Worm (Caenorhabditis elegans) whole organism, L1 larva: ENCODE measurements around the gene K09C4.2.

Experiments used
- F16B12.6 ChIP-seq: fragments of 150-350 bp; optimal IDR thresholded peaks from 2 replicates; lab custom pipeline; 2014; ENCODE audit warnings: missing biosample characterization, missing genetic modification characterization
- Y116A8C.19 ChIP-seq: sonication (generic microtip); optimal IDR thresholded peaks from 2 replicates; lab custom pipeline; 2016; ENCODE audit warnings: missing compliant biosample characterization, missing genetic modification characterization, borderline replicate concordance
- alr-1 ChIP-seq: fragments of 200-800 bp; sonication (Bioruptor generic); optimal IDR thresholded peaks from 2 replicates; lab custom pipeline; 2018; ENCODE audit warnings: borderline replicate concordance, mild to moderate bottlenecking, missing genetic modification characterization, missing compliant biosample characterization
- aly-2 ChIP-seq: fragments of 150-350 bp; optimal IDR thresholded peaks from 2 replicates; lab custom pipeline; 2014; ENCODE audit warnings: missing biosample characterization, missing genetic modification characterization
- blmp-1 ChIP-seq: fragments of 150-350 bp; optimal IDR thresholded peaks from 2 replicates; lab custom pipeline; 2014; ENCODE audit warnings: missing biosample characterization, missing genetic modification characterization
- ceh-63 ChIP-seq: fragments of 200-800 bp; sonication (Bioruptor generic); optimal IDR thresholded peaks from 2 replicates; lab custom pipeline; 2018; ENCODE audit warnings: mild to moderate bottlenecking, missing genetic modification characterization, missing compliant biosample characterization
- ceh-8 ChIP-seq: fragments of 200-800 bp; sonication (Bioruptor generic); optimal IDR thresholded peaks from 2 replicates; lab custom pipeline; 2018; ENCODE audit warnings: mild to moderate bottlenecking, missing genetic modification characterization, moderate library complexity, missing compliant biosample characterization
- dpl-1 ChIP-seq, 3 experiments: fragments of 150-350 bp in 2 of 3; sonication (generic microtip) in 1 of 3; optimal IDR thresholded peaks; 2 replicates each; lab custom pipeline; 2014 to 2017; ENCODE audit warnings: missing biosample characterization in 3 of 3, missing genetic modification characterization in 3 of 3, missing genetic modification reagents in 3 of 3
- dsc-1 ChIP-seq: sonication (generic microtip); optimal IDR thresholded peaks from 2 replicates; lab custom pipeline; 2016; ENCODE audit warnings: mild to moderate bottlenecking, missing genetic modification characterization, missing compliant biosample characterization
- egl-13 ChIP-seq: sonication (generic microtip); optimal IDR thresholded peaks from 2 replicates; lab custom pipeline; 2016; ENCODE audit warnings: missing genotype, missing genetic modification reagents, missing genetic modification characterization, missing compliant biosample characterization
- egl-27 ChIP-seq, 2 experiments: fragments of 150-350 bp in 1 of 2; sonication (generic microtip); optimal IDR thresholded peaks; 3 replicates each; lab custom pipeline; 2017 to 2018; ENCODE audit warnings: missing biosample characterization in 2 of 2, missing genetic modification characterization in 2 of 2, missing genetic modification reagents in 2 of 2
- elt-2 ChIP-seq: sonication (generic microtip); optimal IDR thresholded peaks from 2 replicates; lab custom pipeline; 2016; ENCODE audit warnings: missing genetic modification characterization, mild to moderate bottlenecking, inconsistent platforms, missing compliant biosample characterization, missing genetic modification reagents
- ets-5 ChIP-seq: fragments of 200-800 bp; sonication (Bioruptor generic); IDR thresholded peaks from 2 replicates; pipeline ENCODE4 v1.3.6; 2022; ENCODE audit warnings: missing genetic modification characterization, missing compliant biosample characterization
- fkh-4 ChIP-seq: sonication (generic microtip); optimal IDR thresholded peaks from 2 replicates; lab custom pipeline; 2016; ENCODE audit warnings: missing compliant biosample characterization, missing genetic modification characterization, borderline replicate concordance
- fos-1 ChIP-seq: fragments of 150-350 bp; optimal IDR thresholded peaks from 2 replicates; lab custom pipeline; 2014; ENCODE audit warnings: missing biosample characterization, missing genetic modification characterization
- grh-1 ChIP-seq: fragments of 200-800 bp; sonication (Bioruptor generic); IDR thresholded peaks from 2 replicates; pipeline ENCODE4 v1.3.6; 2022; ENCODE audit warnings: missing genetic modification reagents, missing genetic modification characterization, missing compliant biosample characterization
- irx-1 ChIP-seq: sonication (generic microtip); optimal IDR thresholded peaks from 2 replicates; lab custom pipeline; 2016; ENCODE audit warnings: missing genetic modification characterization, missing compliant biosample characterization
- isw-1 ChIP-seq: fragments of 200-800 bp; sonication (Bioruptor generic); IDR thresholded peaks from 2 replicates; pipeline ENCODE4 v1.3.6; 2022; ENCODE audit warnings: missing genetic modification characterization, missing compliant biosample characterization
- jun-1 ChIP-seq: fragments of 150-350 bp; optimal IDR thresholded peaks from 2 replicates; lab custom pipeline; 2014; ENCODE audit warnings: missing biosample characterization, missing genetic modification reagents, missing genetic modification characterization
- lin-13 ChIP-seq: fragments of 150-350 bp; optimal IDR thresholded peaks from 2 replicates; lab custom pipeline; 2014; ENCODE audit warnings: missing biosample characterization, missing genetic modification reagents, missing genetic modification characterization
- lin-14 ChIP-seq: fragments of 200-800 bp; sonication (Bioruptor generic); optimal IDR thresholded peaks from 2 replicates; lab custom pipeline; 2018; ENCODE audit warnings: mild to moderate bottlenecking, missing genetic modification characterization, moderate library complexity, missing compliant biosample characterization
- lin-15B ChIP-seq: fragments of 150-350 bp; sonication (generic microtip); optimal IDR thresholded peaks from 3 replicates; lab custom pipeline; 2014; ENCODE audit warnings: missing biosample characterization, missing genetic modification characterization
- lin-35 ChIP-seq, 2 experiments: fragments of 150-350 bp; optimal IDR thresholded peaks; 2 replicates each; lab custom pipeline; 2014; ENCODE audit warnings: missing biosample characterization in 2 of 2, missing genetic modification characterization in 2 of 2, missing genetic modification reagents in 2 of 2
- lir-3 ChIP-seq: sonication (generic microtip); optimal IDR thresholded peaks from 2 replicates; lab custom pipeline; 2016; ENCODE audit warnings: mild to moderate bottlenecking, missing genetic modification characterization, moderate library complexity, missing compliant biosample characterization; ENCODE audit not compliant: poor library complexity
- lsy-2 ChIP-seq, 2 experiments: fragments of 150-350 bp; optimal IDR thresholded peaks; 2 replicates each; lab custom pipeline; 2014; ENCODE audit warnings: missing biosample characterization in 2 of 2, missing genetic modification characterization in 2 of 2
- mab-9 ChIP-seq: fragments of 200-800 bp; sonication (Bioruptor generic); IDR thresholded peaks from 2 replicates; pipeline ENCODE4 v1.3.6; 2022; ENCODE audit warnings: missing genetic modification reagents, missing genetic modification characterization, missing compliant biosample characterization
- mdl-1 ChIP-seq, 2 experiments: fragments of 150-350 bp; optimal IDR thresholded peaks; 2 replicates each; lab custom pipeline; 2014 to 2017; ENCODE audit warnings: missing biosample characterization in 2 of 2, missing genetic modification characterization in 2 of 2, inconsistent platforms in 1 of 2
- nhr-12 ChIP-seq: sonication (generic microtip); optimal IDR thresholded peaks from 2 replicates; lab custom pipeline; 2017; ENCODE audit warnings: missing biosample characterization, missing genetic modification characterization
- nhr-19 ChIP-seq: fragments of 200-800 bp; sonication (Bioruptor generic); conservative IDR thresholded peaks from 2 replicates; pipeline ENCODE4 v1.3.6; 2022; ENCODE audit warnings: missing genetic modification characterization, missing compliant biosample characterization
- nhr-20 ChIP-seq: sonication (generic microtip); optimal IDR thresholded peaks from 2 replicates; lab custom pipeline; 2016; ENCODE audit warnings: mild to moderate bottlenecking, missing genetic modification characterization, missing compliant biosample characterization
- nhr-28 ChIP-seq: fragments of 150-350 bp; optimal IDR thresholded peaks from 2 replicates; lab custom pipeline; 2014; ENCODE audit warnings: missing biosample characterization, missing genetic modification characterization
- nhr-47 ChIP-seq: sonication (generic microtip); optimal IDR thresholded peaks from 2 replicates; lab custom pipeline; 2016; ENCODE audit warnings: mild to moderate bottlenecking, missing genetic modification characterization, moderate library complexity, missing compliant biosample characterization
- nhr-77 ChIP-seq: fragments of 150-350 bp; optimal IDR thresholded peaks from 2 replicates; lab custom pipeline; 2014; ENCODE audit warnings: missing biosample characterization, missing genetic modification characterization
- nhr-84 ChIP-seq: sonication (generic microtip); optimal IDR thresholded peaks from 2 replicates; lab custom pipeline; 2017; ENCODE audit warnings: missing biosample characterization, missing genetic modification characterization
- nhr-85 ChIP-seq: sonication (generic microtip); peaks from one replicate; lab custom pipeline; 2016; ENCODE audit warnings: missing genetic modification characterization, inconsistent platforms, missing compliant biosample characterization
- pag-3 ChIP-seq: sonication (generic microtip); optimal IDR thresholded peaks from 2 replicates; lab custom pipeline; 2017; ENCODE audit warnings: missing genetic modification characterization, mild to moderate bottlenecking, missing compliant biosample characterization, antibody characterized with exemption, borderline replicate concordance; ENCODE audit not compliant: insufficient read depth
- pax-3 ChIP-seq: fragments of 200-800 bp; sonication (Bioruptor generic); optimal IDR thresholded peaks from 2 replicates; lab custom pipeline; 2018; ENCODE audit warnings: mild to moderate bottlenecking, missing genetic modification characterization, moderate library complexity, missing compliant biosample characterization
- snpc-4 ChIP-seq: fragments of 150-350 bp; optimal IDR thresholded peaks from 2 replicates; lab custom pipeline; 2014; ENCODE audit warnings: missing biosample characterization, missing genetic modification characterization
- snu-23 ChIP-seq: sonication (generic microtip); optimal IDR thresholded peaks from 2 replicates; lab custom pipeline; 2016; ENCODE audit warnings: missing genetic modification characterization, missing compliant biosample characterization
- sox-4 ChIP-seq: sonication (generic microtip); optimal IDR thresholded peaks from 2 replicates; lab custom pipeline; 2016; ENCODE audit warnings: missing genetic modification characterization, missing compliant biosample characterization
- tbx-2 ChIP-seq: sonication (generic microtip); optimal IDR thresholded peaks from 2 replicates; lab custom pipeline; 2016; ENCODE audit warnings: missing genetic modification characterization, missing compliant biosample characterization
- unc-98 ChIP-seq: fragments of 200-800 bp; sonication (Bioruptor generic); IDR thresholded peaks from 2 replicates; pipeline ENCODE4 v1.3.6; 2022; ENCODE audit warnings: missing genetic modification characterization, missing compliant biosample characterization
- vab-15 ChIP-seq: sonication (generic microtip); optimal IDR thresholded peaks from 2 replicates; lab custom pipeline; 2017; ENCODE audit warnings: missing genotype, mild to moderate bottlenecking, missing genetic modification characterization, missing compliant biosample characterization
- xbp-1 ChIP-seq: sonication (generic microtip); optimal IDR thresholded peaks from 2 replicates; lab custom pipeline; 2016; ENCODE audit warnings: missing genetic modification characterization, missing compliant biosample characterization
- zag-1 ChIP-seq: fragments of 150-350 bp; optimal IDR thresholded peaks from 2 replicates; lab custom pipeline; 2014; ENCODE audit warnings: missing biosample characterization, missing genetic modification characterization
- ztf-11 ChIP-seq, 2 experiments: sonication (generic microtip); optimal IDR thresholded peaks; 2 replicates each; lab custom pipeline; 2016 to 2017; ENCODE audit warnings: missing genetic modification characterization in 2 of 2, missing biosample characterization in 1 of 2, missing compliant biosample characterization in 1 of 2

K09C4.2 gene

DNA sequence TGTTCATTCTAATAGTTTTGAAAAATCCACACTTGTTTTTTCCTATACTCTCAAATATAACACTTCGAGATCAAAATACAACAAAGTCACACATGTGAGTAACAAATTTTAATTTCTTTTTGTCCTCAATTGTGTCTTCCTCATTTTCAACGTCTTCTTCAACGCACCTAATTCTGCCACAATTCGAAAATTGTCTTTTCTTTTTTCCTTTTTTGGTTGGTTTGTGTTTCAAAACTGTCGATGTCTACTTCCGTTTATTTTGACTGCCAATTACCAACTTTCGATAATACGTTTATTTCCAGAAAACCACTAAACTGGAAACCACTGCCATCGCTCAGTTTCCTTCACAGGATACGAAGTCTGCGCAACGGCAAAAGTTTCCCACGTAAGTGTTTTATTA is 36.5 kb downstream of the K09C4.2 start, which contains the start of gene F11D5.1:
F11D5.1 (plus strand) TSS at position 301 of the 400 bp plus-strand sequence.
- no peak for TF ChIP-seq dsc-1 (tag; lab: Kevin White, UChicago)
- no peak for TF ChIP-seq irx-1 (tag; lab: Kevin White, UChicago)
- no peak for TF ChIP-seq ets-5 (GFP tag; lab: Robert Waterston, UW)
- no peak for TF ChIP-seq zag-1 (tag; lab: Kevin White, UChicago)
- TF ChIP-seq mab-9 (GFP tag; lab: Robert Waterston, UW), result no peak
- no peak for TF ChIP-seq lin-15B (tag; lab: Kevin White, UChicago)
- no peak for TF ChIP-seq fkh-4 (tag; lab: Kevin White, UChicago)
- TF ChIP-seq nhr-12 (tag; lab: Kevin White, UChicago), result no peak
- no peak for TF ChIP-seq pag-3 (tag; lab: Kevin White, UChicago)
- TF ChIP-seq lin-14 (GFP tag; lab: Kevin White, UChicago), result no peak
- TF ChIP-seq nhr-47 (tag; lab: Kevin White, UChicago), result no peak
- no peak for TF ChIP-seq unc-98 (GFP tag; lab: Robert Waterston, UW)
- no peak for TF ChIP-seq snpc-4 (tag; lab: Kevin White, UChicago)
- TF ChIP-seq tbx-2 (tag; lab: Kevin White, UChicago), result no peak
- no peak for TF ChIP-seq mdl-1 (tag; optimal IDR thresholded peaks at IDR 0.05; lab: Kevin White, UChicago)
- TF ChIP-seq nhr-77 (tag; lab: Kevin White, UChicago), result no peak
- TF ChIP-seq nhr-84 (tag; lab: Kevin White, UChicago), result no peak
- no peak for TF ChIP-seq nhr-85 (tag; lab: Kevin White, UChicago)
- TF ChIP-seq, all 84 proteins: peak for 0

DNA sequence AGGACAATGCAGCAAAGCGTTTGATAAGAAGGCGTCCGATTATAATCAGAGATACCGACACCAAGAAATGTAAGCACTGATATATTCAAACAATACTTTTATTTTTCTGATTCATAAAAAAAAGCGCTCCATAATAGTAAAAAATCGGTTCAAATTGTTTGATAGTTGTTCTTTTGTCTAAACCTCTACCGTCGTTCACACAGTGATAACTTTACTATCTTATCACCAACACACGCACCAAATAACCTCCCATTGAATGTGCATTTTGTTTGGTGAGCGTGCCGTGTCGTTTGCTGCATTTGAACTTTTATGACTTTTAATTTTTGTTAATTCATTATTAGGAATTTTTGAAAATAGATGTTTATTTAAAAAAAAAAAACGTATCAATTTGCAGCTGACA is 37.8 kb downstream of the K09C4.2 start:
- TF ChIP-seq elt-2 (peak; percentile 65), jun-1 (tag; lab: Kevin White, UChicago) (peak; percentile 8), Y116A8C.19 (tag; lab: Kevin White, UChicago) (no peak)

DNA sequence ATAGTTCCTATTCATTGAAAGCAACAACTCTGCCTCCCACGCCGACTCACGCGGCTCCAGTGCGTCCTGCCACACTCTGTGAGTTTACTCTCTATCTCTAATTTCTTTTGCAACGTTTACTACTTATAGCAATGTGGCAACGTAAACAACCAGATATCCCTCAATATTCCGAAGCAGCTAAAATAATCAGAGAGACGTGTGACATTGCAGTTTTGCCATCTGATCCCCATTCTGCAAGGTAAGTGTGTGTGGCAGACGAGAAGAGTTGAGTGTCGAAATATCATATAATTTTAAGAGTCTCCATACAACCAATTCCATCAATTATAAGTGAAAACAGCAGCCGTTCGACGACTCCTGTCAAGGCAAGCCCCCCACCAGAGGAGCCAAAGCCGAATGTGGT is 43.6 kb downstream of the K09C4.2 start:
- no peak for TF ChIP-seq mdl-1 (tag; optimal IDR thresholded peaks at IDR 0.05; lab: Kevin White, UChicago)
- TF ChIP-seq lir-3, result no peak
- TF ChIP-seq sox-4 (tag; lab: Kevin White, UChicago), result peak; percentile 30
- no peak for TF ChIP-seq alr-1 (tag; lab: Kevin White, UChicago)
- TF ChIP-seq ceh-8 (GFP tag; lab: Kevin White, UChicago), result no peak
- no peak for TF ChIP-seq ets-5 (GFP tag; lab: Robert Waterston, UW)
- no peak for TF ChIP-seq vab-15 (tag; lab: Kevin White, UChicago)
- no peak for TF ChIP-seq aly-2 (tag; lab: Kevin White, UChicago)
- no peak for TF ChIP-seq ceh-63
- no peak for TF ChIP-seq dpl-1 (GFP tag; optimal IDR thresholded peaks at IDR 0.05; lab: Kevin White, UChicago)
- no peak for TF ChIP-seq nhr-28
- TF ChIP-seq lin-13 (GFP tag; lab: Kevin White, UChicago), result no peak
- TF ChIP-seq blmp-1 (tag; lab: Kevin White, UChicago), result no peak
- no peak for TF ChIP-seq isw-1 (GFP tag; lab: Robert Waterston, UW)
- no peak for TF ChIP-seq xbp-1 (tag; lab: Kevin White, UChicago)
- no peak for TF ChIP-seq nhr-20 (tag; lab: Kevin White, UChicago)
- TF ChIP-seq egl-27 (tag; optimal IDR thresholded peaks at IDR 0.05; lab: Kevin White, UChicago), result no peak
- TF ChIP-seq fkh-4 (tag; lab: Kevin White, UChicago), result no peak
- TF ChIP-seq nhr-47 (tag; lab: Kevin White, UChicago), result peak; percentile 13
- no peak for TF ChIP-seq tbx-2 (tag; lab: Kevin White, UChicago)
- TF ChIP-seq F16B12.6 (tag; lab: Kevin White, UChicago), result no peak
- TF ChIP-seq elt-2, result no peak
- TF ChIP-seq lin-35 (GFP tag; optimal IDR thresholded peaks at IDR 0.05; lab: Kevin White, UChicago), result no peak
- TF ChIP-seq grh-1, result no peak
- TF ChIP-seq nhr-85 (tag; lab: Kevin White, UChicago), result no peak
- no peak for TF ChIP-seq nhr-77 (tag; lab: Kevin White, UChicago)
- peak in 1 of 2 experiments; percentile 5 for TF ChIP-seq lsy-2 (tag; optimal IDR thresholded peaks at IDR 0.05; lab: Kevin White, UChicago)
- peak; percentile 59 for TF ChIP-seq egl-13
- TF ChIP-seq dsc-1 (tag; lab: Kevin White, UChicago), result peak; percentile 58
- no peak for TF ChIP-seq nhr-19 (GFP tag; lab: Robert Waterston, UW)
- no peak for TF ChIP-seq lin-15B (tag; lab: Kevin White, UChicago)
- no peak for TF ChIP-seq fos-1
- TF ChIP-seq snu-23 (GFP tag; lab: Kevin White, UChicago), result no peak
- no peak for TF ChIP-seq ztf-11 (tag; optimal IDR thresholded peaks at IDR 0.05; lab: Kevin White, UChicago)
- peak; percentile 40 for TF ChIP-seq lin-14 (GFP tag; lab: Kevin White, UChicago)
- TF ChIP-seq pax-3 (tag; lab: Kevin White, UChicago), result no peak
